Worm (Caenorhabditis elegans) whole organism, L2 larva: Measurements from ENCODE around the gene C04E6.12.

Experiments
- R02D3.7 ChIP-seq: fragments of 150-350 bp; optimal IDR thresholded peaks from 2 replicates; lab custom pipeline; 2014; ENCODE audit warnings: missing biosample characterization, missing genetic modification characterization
- aly-2 ChIP-seq: fragments of 150-350 bp; optimal IDR thresholded peaks from 2 replicates; lab custom pipeline; 2014; ENCODE audit warnings: missing biosample characterization, missing genetic modification characterization
- ama-1 ChIP-seq: fragments of 150-350 bp; optimal IDR thresholded peaks from 2 replicates; lab custom pipeline; 2018; ENCODE audit warnings: inconsistent platforms
- elt-1 ChIP-seq: fragments of 150-350 bp; optimal IDR thresholded peaks from 2 replicates; lab custom pipeline; 2014; ENCODE audit warnings: missing biosample characterization, missing genetic modification characterization
- elt-3 ChIP-seq: sonication (generic microtip); optimal IDR thresholded peaks from 2 replicates; lab custom pipeline; 2017; ENCODE audit warnings: missing biosample characterization, missing genetic modification characterization
- lsy-2 ChIP-seq, 2 experiments: fragments of 150-350 bp in 1 of 2; sonication (generic microtip) in 1 of 2; optimal IDR thresholded peaks; 2 replicates each; lab custom pipeline; 2014 to 2017; ENCODE audit warnings: missing biosample characterization in 2 of 2, missing genetic modification characterization in 2 of 2
- nhr-23 ChIP-seq: fragments of 150-350 bp; optimal IDR thresholded peaks from 2 replicates; lab custom pipeline; 2014; ENCODE audit warnings: missing biosample characterization, missing genetic modification reagents, missing genetic modification characterization
- nhr-77 ChIP-seq: fragments of 150-350 bp; optimal IDR thresholded peaks from 2 replicates; lab custom pipeline; 2014; ENCODE audit warnings: missing biosample characterization, missing genetic modification characterization
- skn-1 ChIP-seq: sonication (generic microtip); optimal IDR thresholded peaks from 2 replicates; lab custom pipeline; 2017; ENCODE audit warnings: missing biosample characterization, missing genetic modification characterization
- unc-39 ChIP-seq: fragments of 150-350 bp; optimal IDR thresholded peaks from 2 replicates; lab custom pipeline; 2014; ENCODE audit warnings: missing biosample characterization, missing genetic modification characterization

DNA sequence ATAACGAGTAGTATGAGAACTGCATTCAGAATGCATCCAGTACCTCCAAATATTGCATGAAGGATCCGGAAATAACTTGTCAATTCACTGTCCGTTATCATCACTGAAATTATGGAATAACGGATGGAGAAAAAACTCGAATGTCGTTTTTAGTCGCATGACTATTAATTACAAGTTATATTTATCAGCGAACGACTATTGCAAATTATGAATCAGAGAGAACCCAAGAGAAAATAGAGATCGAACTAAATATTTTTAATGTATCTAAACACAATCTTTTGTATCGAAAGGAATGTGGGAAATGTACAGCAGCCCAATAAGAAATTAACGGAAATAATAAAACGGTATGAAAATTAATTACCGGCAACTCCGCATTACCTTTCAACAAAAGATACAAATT lies 19.8 kb downstream of the C04E6.12 start, which contains the start of gene srd-16:
- TF ChIP-seq lsy-2 (tag; optimal IDR thresholded peaks at IDR 0.05; lab: Kevin White, UChicago): no peak
- no peak for TF ChIP-seq ama-1 (lab: Kevin White, UChicago)
- no peak for TF ChIP-seq R02D3.7 (tag; lab: Kevin White, UChicago)
- no peak for TF ChIP-seq skn-1
- no peak for TF ChIP-seq elt-1 (tag; lab: Kevin White, UChicago)
- no peak for TF ChIP-seq unc-39 (tag; lab: Kevin White, UChicago)
- no peak for TF ChIP-seq elt-3 (tag; lab: Kevin White, UChicago)
- TF ChIP-seq nhr-77 (tag; lab: Kevin White, UChicago): no peak
- no peak for TF ChIP-seq nhr-23
- TF ChIP-seq aly-2 (tag; lab: Kevin White, UChicago): no peak
